Worm (Caenorhabditis elegans) whole organism, L1 larva: ENCODE measurements around the gene scrm-5.

ENCODE experiments used
- aha-1 ChIP-seq: fragments of 150-350 bp; optimal IDR thresholded peaks from 2 replicates; lab custom pipeline; 2014; ENCODE audit warnings: missing biosample characterization, missing genetic modification characterization
- ama-1 ChIP-seq: fragments of 150-350 bp; optimal IDR thresholded peaks from 2 replicates; lab custom pipeline; 2014
- blmp-1 ChIP-seq: fragments of 150-350 bp; optimal IDR thresholded peaks from 2 replicates; lab custom pipeline; 2014; ENCODE audit warnings: missing biosample characterization, missing genetic modification characterization
- ceh-82 ChIP-seq, 3 experiments: fragments of 150-350 bp in 1 of 3; sonication (generic microtip) in 2 of 3; optimal IDR thresholded peaks; 2 replicates each; lab custom pipeline; 2014 to 2017; ENCODE audit warnings: missing biosample characterization in 3 of 3, missing genetic modification characterization in 3 of 3
- lin-13 ChIP-seq: fragments of 150-350 bp; optimal IDR thresholded peaks from 2 replicates; lab custom pipeline; 2014; ENCODE audit warnings: missing biosample characterization, missing genetic modification reagents, missing genetic modification characterization
- mdl-1 ChIP-seq, 2 experiments: fragments of 150-350 bp; optimal IDR thresholded peaks; 2 replicates each; lab custom pipeline; 2014 to 2017; ENCODE audit warnings: missing biosample characterization in 2 of 2, missing genetic modification characterization in 2 of 2, inconsistent platforms in 1 of 2
- nhr-77 ChIP-seq: fragments of 150-350 bp; optimal IDR thresholded peaks from 2 replicates; lab custom pipeline; 2014; ENCODE audit warnings: missing biosample characterization, missing genetic modification characterization
- pqm-1 ChIP-seq: sonication (generic microtip); optimal IDR thresholded peaks from 3 replicates; lab custom pipeline; 2017; ENCODE audit warnings: missing biosample characterization, missing genetic modification characterization
- sox-4 ChIP-seq: sonication (generic microtip); optimal IDR thresholded peaks from 2 replicates; lab custom pipeline; 2016; ENCODE audit warnings: missing genetic modification characterization, missing compliant biosample characterization
- tbx-2 ChIP-seq: sonication (generic microtip); optimal IDR thresholded peaks from 2 replicates; lab custom pipeline; 2016; ENCODE audit warnings: missing genetic modification characterization, missing compliant biosample characterization

DNA sequence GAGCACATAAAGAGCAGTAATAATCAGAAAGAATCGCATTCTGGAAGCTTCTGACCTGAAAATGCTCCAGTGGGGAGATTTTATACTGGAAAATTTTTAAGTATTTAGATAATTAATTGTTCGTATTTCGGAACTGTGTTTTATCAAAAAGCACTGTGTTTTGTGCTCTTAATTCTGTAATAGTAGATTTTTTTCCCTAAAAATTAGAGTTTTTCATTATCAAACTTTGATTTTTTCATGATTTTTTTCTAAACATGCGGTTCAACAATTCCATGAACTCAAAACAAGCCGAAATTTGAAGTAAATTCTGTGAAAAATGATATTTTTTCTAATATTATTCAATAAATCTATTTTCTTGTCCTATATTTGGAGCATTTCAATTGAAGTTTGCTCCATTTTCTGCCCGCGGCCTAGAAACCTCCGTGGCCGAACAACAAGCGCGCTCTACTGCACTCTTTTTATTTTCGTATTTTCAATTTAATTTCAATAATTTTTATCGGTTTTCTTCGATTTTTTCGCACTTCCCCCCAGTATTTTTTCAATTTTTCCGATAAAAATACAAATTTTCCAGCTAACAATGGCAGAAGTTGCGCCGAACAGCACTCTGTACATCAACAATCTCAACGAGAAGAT, 9.4 kb downstream of the scrm-5 start, which contains the start of the genes K08D10.13 and rnp-2:
- TF ChIP-seq sox-4 (peak; percentile 27), blmp-1 (tag; lab: Kevin White, UChicago) (no peak), mdl-1 (tag; optimal IDR thresholded peaks at IDR 0.05; lab: Kevin White, UChicago) (no peak), ama-1 (lab: Kevin White, UChicago) (no peak), aha-1 (tag; lab: Kevin White, UChicago) (no peak), ceh-82 (tag; optimal IDR thresholded peaks at IDR 0.05; lab: Kevin White, UChicago) (peak; percentile 45 to 67 (median 58)), tbx-2 (tag; lab: Kevin White, UChicago) (peak; percentile 60), pqm-1 (tag; lab: Kevin White, UChicago) (no peak), nhr-77 (tag; lab: Kevin White, UChicago) (no peak), lin-13 (GFP tag; lab: Kevin White, UChicago) (no peak)
